Worm (Caenorhabditis elegans) whole organism, L3 larva: ENCODE data around the gene clec-196.

Experiments used
- ama-1 ChIP-seq: fragments of 150-350 bp; optimal IDR thresholded peaks from 2 replicates; lab custom pipeline; 2018
- elt-3 ChIP-seq, 3 experiments: fragments of 150-350 bp in 1 of 3; sonication (generic microtip) in 2 of 3; optimal IDR thresholded peaks; 2 replicates in 2 of 3; 4 replicates in 1 of 3; lab custom pipeline; 2014 to 2017; ENCODE audit warnings: missing biosample characterization in 3 of 3, missing genetic modification characterization in 3 of 3
- mdl-1 ChIP-seq: fragments of 150-350 bp; optimal IDR thresholded peaks from 2 replicates; lab custom pipeline; 2014; ENCODE audit warnings: missing biosample characterization, missing genetic modification characterization
- nhr-237 ChIP-seq: fragments of 150-350 bp; optimal IDR thresholded peaks from 2 replicates; lab custom pipeline; 2014; ENCODE audit warnings: missing biosample characterization, missing genetic modification characterization
- unc-62 ChIP-seq: fragments of 150-350 bp; sonication (generic microtip); optimal IDR thresholded peaks from 4 replicates; lab custom pipeline; 2014; ENCODE audit warnings: missing biosample characterization, missing genetic modification reagents, missing genetic modification characterization
- zag-1 ChIP-seq: fragments of 150-350 bp; optimal IDR thresholded peaks from 2 replicates; lab custom pipeline; 2014; ENCODE audit warnings: missing biosample characterization, missing genetic modification characterization
- ztf-4 ChIP-seq: fragments of 150-350 bp; optimal IDR thresholded peaks from 2 replicates; lab custom pipeline; 2014; ENCODE audit warnings: missing biosample characterization, missing genetic modification characterization

ce11 chrIV:17284099-17284498 is 7.3 kb downstream of the clec-196 start, which contains the start of gene nra-1:
- TF ChIP-seq ama-1 (lab: Kevin White, UChicago) (no peak), zag-1 (no peak), unc-62 (GFP tag; lab: Kevin White, UChicago) (no peak), nhr-237 (tag; lab: Kevin White, UChicago) (no peak), elt-3 (tag; optimal IDR thresholded peaks at IDR 0.05; lab: Kevin White, UChicago) (no peak), mdl-1 (tag; lab: Kevin White, UChicago) (no peak), ztf-4 (no peak)
